Worm (Caenorhabditis elegans) whole organism, L4 larva: ENCODE data around the gene nfm-1.
A peak's percentile ranks its signal among the peaks of the same experiment; 100 is the strongest.

Source experiments
- D1046.2 ChIP-seq: fragments of 200-800 bp; sonication (Bioruptor generic); IDR thresholded peaks from 2 replicates; pipeline ENCODE4 v1.3.6; 2022; ENCODE audit warnings: missing genetic modification characterization, missing compliant biosample characterization
- F10B5.3 ChIP-seq: sonication (generic microtip); optimal IDR thresholded peaks from 2 replicates; lab custom pipeline; 2016; ENCODE audit warnings: mild to moderate bottlenecking, missing genetic modification characterization, missing compliant biosample characterization
- F26F4.8 ChIP-seq: fragments of 200-800 bp; sonication (Bioruptor generic); conservative IDR thresholded peaks from 2 replicates; pipeline ENCODE4 v1.3.6; 2022; ENCODE audit warnings: missing genetic modification characterization, missing compliant biosample characterization
- F37D6.2 ChIP-seq: sonication (generic microtip); optimal IDR thresholded peaks from 2 replicates; lab custom pipeline; 2016; ENCODE audit warnings: mild to moderate bottlenecking, missing genetic modification characterization, missing compliant biosample characterization
- F49E8.2 ChIP-seq: sonication (generic microtip); optimal IDR thresholded peaks from 2 replicates; lab custom pipeline; 2016; ENCODE audit warnings: missing compliant biosample characterization, mild to moderate bottlenecking, missing genetic modification characterization, borderline replicate concordance
- R02D3.7 ChIP-seq: fragments of 150-350 bp; sonication (generic microtip); optimal IDR thresholded peaks from 3 replicates; lab custom pipeline; 2014; ENCODE audit warnings: missing biosample characterization, missing genetic modification characterization
- T20F7.1 ChIP-seq: fragments of 200-800 bp; sonication (Bioruptor generic); optimal IDR thresholded peaks from 2 replicates; lab custom pipeline; 2018; ENCODE audit warnings: mild to moderate bottlenecking, missing genetic modification characterization, missing compliant biosample characterization
- Y105C5A.15 ChIP-seq: fragments of 200-800 bp; sonication (Bioruptor generic); IDR thresholded peaks from 2 replicates; pipeline ENCODE4 v1.3.6; 2022; ENCODE audit warnings: missing genetic modification characterization, missing compliant biosample characterization
- Y5F2A.4 ChIP-seq: fragments of 200-800 bp; sonication (Bioruptor generic); optimal IDR thresholded peaks from 2 replicates; lab custom pipeline; 2018; ENCODE audit warnings: mild to moderate bottlenecking, missing genetic modification characterization, missing compliant biosample characterization
- ZK337.2 ChIP-seq: fragments of 200-800 bp; sonication (Bioruptor generic); IDR thresholded peaks from 2 replicates; pipeline ENCODE4 v1.3.6; 2022; ENCODE audit warnings: missing genetic modification reagents, missing genetic modification characterization, missing compliant biosample characterization
- ZK546.5 ChIP-seq, 2 experiments: sonication (generic microtip); optimal IDR thresholded peaks; 2 replicates each; lab custom pipeline; 2017; ENCODE audit warnings: missing biosample characterization in 2 of 2, missing genetic modification characterization in 2 of 2
- aha-1 ChIP-seq: fragments of 150-350 bp; peaks from one replicate; lab custom pipeline; 2014; ENCODE audit warnings: missing biosample characterization, missing genetic modification characterization
- aly-2 ChIP-seq: sonication (generic microtip); optimal IDR thresholded peaks from 2 replicates; lab custom pipeline; 2018; ENCODE audit warnings: missing biosample characterization, missing genetic modification characterization
- ceh-20 ChIP-seq: fragments of 200-800 bp; sonication (Bioruptor generic); IDR thresholded peaks from 2 replicates; pipeline ENCODE4 v1.3.6; 2022; ENCODE audit warnings: missing genetic modification reagents, missing genetic modification characterization, missing compliant biosample characterization
- ceh-28 ChIP-seq: fragments of 150-350 bp; optimal IDR thresholded peaks from 2 replicates; lab custom pipeline; 2014; ENCODE audit warnings: missing biosample characterization, missing genetic modification reagents, missing genetic modification characterization
- daf-12 ChIP-seq: fragments of 150-350 bp; optimal IDR thresholded peaks from 2 replicates; lab custom pipeline; 2014; ENCODE audit warnings: missing biosample characterization, missing genetic modification reagents, missing genetic modification characterization
- daf-16 ChIP-seq, 3 experiments: sonication (generic microtip); optimal IDR thresholded peaks; 2 replicates each; lab custom pipeline; 2016 to 2017; ENCODE audit warnings: missing genetic modification characterization in 3 of 3, missing genetic modification reagents in 3 of 3, mild to moderate bottlenecking in 2 of 3, missing compliant biosample characterization in 2 of 3, missing biosample characterization in 1 of 3, moderate library complexity in 1 of 3
- daf-8 ChIP-seq: fragments of 200-800 bp; sonication (Bioruptor generic); IDR thresholded peaks from 2 replicates; pipeline ENCODE4 v1.3.6; 2022; ENCODE audit warnings: missing genetic modification characterization, missing compliant biosample characterization
- dmd-6 ChIP-seq: fragments of 200-800 bp; sonication (Bioruptor generic); IDR thresholded peaks from 2 replicates; pipeline ENCODE4 v1.3.6; 2022; ENCODE audit warnings: missing genetic modification reagents, missing genetic modification characterization, missing compliant biosample characterization
- duxl-1 ChIP-seq: sonication (generic microtip); optimal IDR thresholded peaks from 2 replicates; lab custom pipeline; 2016; ENCODE audit warnings: mild to moderate bottlenecking, missing genetic modification characterization, moderate library complexity, missing compliant biosample characterization; ENCODE audit not compliant: poor library complexity
- dve-1 ChIP-seq: sonication (generic microtip); optimal IDR thresholded peaks from 2 replicates; lab custom pipeline; 2017; ENCODE audit warnings: antibody characterized with exemption, mild to moderate bottlenecking, missing genetic modification characterization, missing compliant biosample characterization; ENCODE audit not compliant: insufficient read depth
- egl-43 ChIP-seq: fragments of 200-800 bp; sonication (Bioruptor generic); IDR thresholded peaks from 2 replicates; pipeline ENCODE4 v1.3.6; 2022; ENCODE audit warnings: missing genetic modification reagents, missing genetic modification characterization, missing compliant biosample characterization
- fos-1 ChIP-seq: fragments of 150-350 bp; optimal IDR thresholded peaks from 2 replicates; lab custom pipeline; 2014; ENCODE audit warnings: missing biosample characterization, missing genetic modification characterization
- gei-8 ChIP-seq: fragments of 200-800 bp; sonication (Bioruptor generic); optimal IDR thresholded peaks from 2 replicates; lab custom pipeline; 2018; ENCODE audit warnings: mild to moderate bottlenecking, missing genetic modification characterization, missing compliant biosample characterization
- hif-1 ChIP-seq, 2 experiments: sonication (generic microtip); optimal IDR thresholded peaks; 2 replicates each; lab custom pipeline; 2016 to 2017; ENCODE audit warnings: missing compliant biosample characterization in 2 of 2, missing genetic modification characterization in 2 of 2, missing genetic modification reagents in 2 of 2, missing genotype in 2 of 2, mild to moderate bottlenecking in 1 of 2
- hmg-1.1 ChIP-seq: fragments of 200-800 bp; sonication (Bioruptor generic); IDR thresholded peaks from 2 replicates; pipeline ENCODE4 v1.3.6; 2022; ENCODE audit warnings: missing genetic modification reagents, missing genetic modification characterization, missing compliant biosample characterization
- lin-13 ChIP-seq: fragments of 150-350 bp; optimal IDR thresholded peaks from 2 replicates; lab custom pipeline; 2014; ENCODE audit warnings: missing biosample characterization, missing genetic modification reagents, missing genetic modification characterization
- lin-38 ChIP-seq: fragments of 200-800 bp; sonication (Bioruptor generic); IDR thresholded peaks from 2 replicates; pipeline ENCODE4 v1.3.6; 2022; ENCODE audit warnings: missing genetic modification reagents, missing genetic modification characterization, missing compliant biosample characterization
- lir-3 ChIP-seq: sonication (generic microtip); optimal IDR thresholded peaks from 2 replicates; lab custom pipeline; 2016; ENCODE audit warnings: mild to moderate bottlenecking, missing genetic modification characterization, missing compliant biosample characterization
- lsy-2 ChIP-seq, 2 experiments: fragments of 150-350 bp in 1 of 2; sonication (generic microtip) in 1 of 2; optimal IDR thresholded peaks; 2 replicates each; lab custom pipeline; 2014 to 2017; ENCODE audit warnings: missing biosample characterization in 2 of 2, missing genetic modification characterization in 2 of 2
- madf-9 ChIP-seq: fragments of 200-800 bp; sonication (Bioruptor generic); conservative IDR thresholded peaks from 2 replicates; pipeline ENCODE4 v1.3.6; 2022; ENCODE audit warnings: missing genetic modification reagents, missing genetic modification characterization, missing compliant biosample characterization
- mdl-1 ChIP-seq, 2 experiments: fragments of 150-350 bp in 1 of 2; sonication (generic microtip) in 1 of 2; optimal IDR thresholded peaks; 2 replicates each; lab custom pipeline; 2014 to 2017; ENCODE audit warnings: missing biosample characterization in 2 of 2, missing genetic modification characterization in 2 of 2
- mdt-29 ChIP-seq: fragments of 200-800 bp; sonication (Bioruptor generic); IDR thresholded peaks from 2 replicates; pipeline ENCODE4 v1.3.6; 2022; ENCODE audit warnings: missing genetic modification reagents, missing genetic modification characterization, missing compliant biosample characterization
- mxl-3 ChIP-seq: fragments of 200-800 bp; sonication (Bioruptor generic); optimal IDR thresholded peaks from 2 replicates; lab custom pipeline; 2018; ENCODE audit warnings: mild to moderate bottlenecking, missing genetic modification characterization, missing compliant biosample characterization
- nhr-10 ChIP-seq: fragments of 150-350 bp; optimal IDR thresholded peaks from 2 replicates; lab custom pipeline; 2014; ENCODE audit warnings: missing biosample characterization, missing genetic modification characterization
- nhr-237 ChIP-seq: sonication (generic microtip); optimal IDR thresholded peaks from 2 replicates; lab custom pipeline; 2017; ENCODE audit warnings: missing biosample characterization, missing genetic modification characterization
- nhr-25 ChIP-seq: sonication (generic microtip); optimal IDR thresholded peaks from 2 replicates; lab custom pipeline; 2017; ENCODE audit warnings: missing genetic modification characterization, mild to moderate bottlenecking, missing compliant biosample characterization, antibody characterized with exemption, moderate library complexity, borderline replicate concordance; ENCODE audit not compliant: insufficient read depth
- pha-4 ChIP-seq, 2 experiments: fragments of 150-350 bp in 1 of 2; fragments of 200-800 bp in 1 of 2; sonication (Bioruptor generic) in 1 of 2; IDR thresholded peaks in 1 of 2; optimal IDR thresholded peaks in 1 of 2; 2 replicates each; pipeline versions ENCODE4 v1.3.6 to Lab custom; 2014 to 2022; ENCODE audit warnings: missing genetic modification characterization in 2 of 2, missing genetic modification reagents in 2 of 2, missing biosample characterization in 1 of 2, missing compliant biosample characterization in 1 of 2
- php-3 ChIP-seq: fragments of 200-800 bp; sonication (Bioruptor generic); IDR thresholded peaks from 2 replicates; pipeline ENCODE4 v1.3.6; 2022; ENCODE audit warnings: missing genetic modification reagents, missing genetic modification characterization, missing compliant biosample characterization
- pqm-1 ChIP-seq: sonication (generic microtip); optimal IDR thresholded peaks from 2 replicates; lab custom pipeline; 2017; ENCODE audit warnings: missing biosample characterization, missing genetic modification characterization
- saeg-2 ChIP-seq: fragments of 200-800 bp; sonication (Bioruptor generic); IDR thresholded peaks from 2 replicates; pipeline ENCODE4 v1.3.6; 2022; ENCODE audit warnings: missing genetic modification reagents, missing genetic modification characterization, missing compliant biosample characterization
- sdz-12 ChIP-seq: fragments of 200-800 bp; sonication (Bioruptor generic); optimal IDR thresholded peaks from 2 replicates; lab custom pipeline; 2018; ENCODE audit warnings: mild to moderate bottlenecking, missing genetic modification characterization, missing compliant biosample characterization
- snpc-4 ChIP-seq: fragments of 150-350 bp; optimal IDR thresholded peaks from 2 replicates; lab custom pipeline; 2014; ENCODE audit warnings: missing biosample characterization, missing genetic modification characterization
- spr-1 ChIP-seq: sonication (generic microtip); optimal IDR thresholded peaks from 2 replicates; lab custom pipeline; 2016; ENCODE audit warnings: mild to moderate bottlenecking, missing genetic modification characterization, missing compliant biosample characterization
- spr-3 ChIP-seq: fragments of 200-800 bp; sonication (Bioruptor generic); optimal IDR thresholded peaks from 2 replicates; lab custom pipeline; 2018; ENCODE audit warnings: mild to moderate bottlenecking, missing genetic modification characterization, missing compliant biosample characterization
- tag-97 ChIP-seq: fragments of 200-800 bp; sonication (Bioruptor generic); IDR thresholded peaks from 2 replicates; pipeline ENCODE4 v1.3.6; 2022; ENCODE audit warnings: missing genetic modification characterization, missing compliant biosample characterization
- unc-39 ChIP-seq: sonication (generic microtip); optimal IDR thresholded peaks from 2 replicates; lab custom pipeline; 2017; ENCODE audit warnings: missing biosample characterization, missing genetic modification characterization

nfm-1 gene

ce11 chrIII:6158642-6159475, at the start of gene nfm-1 (continued):
- no peak for TF ChIP-seq F37D6.2 (tag; lab: Kevin White, UChicago)
- peak; percentile 69 for TF ChIP-seq spr-3 (GFP tag; lab: Kevin White, UChicago)
- peak; percentile 39 for TF ChIP-seq F49E8.2 (tag; lab: Kevin White, UChicago)
- TF ChIP-seq unc-39: no peak
- peak; percentile 14; the same call in 1 of the 2 replicates for TF ChIP-seq ceh-20 (GFP tag; lab: Robert Waterston, UW)
- TF ChIP-seq dve-1 (tag; lab: Kevin White, UChicago): peak; percentile 74
- TF ChIP-seq spr-1 (tag; lab: Kevin White, UChicago): peak; percentile 67
- TF ChIP-seq ZK546.5 (tag; optimal IDR thresholded peaks at IDR 0.05; lab: Kevin White, UChicago): no peak
- peak; percentile 32 for TF ChIP-seq Y5F2A.4 (GFP tag; lab: Kevin White, UChicago)
- TF ChIP-seq daf-12 (tag; lab: Kevin White, UChicago): no peak
- peak; percentile 85; the same call in 1 of the 2 replicates for TF ChIP-seq D1046.2 (GFP tag; lab: Robert Waterston, UW)
- TF ChIP-seq mdl-1 (tag; optimal IDR thresholded peaks at IDR 0.05; lab: Kevin White, UChicago): peak in 1 of 2 experiments; percentile 44
- peak; percentile 5 to 63 for TF ChIP-seq daf-16 (GFP tag; optimal IDR thresholded peaks at IDR 0.05; lab: Kevin White, UChicago)
- TF ChIP-seq daf-16 (tag; optimal IDR thresholded peaks at IDR 0.05; lab: Kevin White, UChicago): peak; percentile 90
- TF ChIP-seq dmd-6 (GFP tag; lab: Robert Waterston, UW): peak; percentile 87
- TF ChIP-seq hif-1 (tag; optimal IDR thresholded peaks at IDR 0.05; lab: Kevin White, UChicago): peak in 1 of 2 experiments; percentile 53
- peak; percentile 72; the same call in 1 of the 2 replicates for TF ChIP-seq pha-4 (GFP tag; IDR thresholded peaks at IDR 0.05; lab: Robert Waterston, UW)
- TF ChIP-seq pha-4 (tag; optimal IDR thresholded peaks at IDR 0.05; lab: Kevin White, UChicago): no peak
- TF ChIP-seq aha-1 (tag; lab: Kevin White, UChicago): peak; percentile 59
- peak; percentile 54 for TF ChIP-seq lin-13 (GFP tag; lab: Kevin White, UChicago)
- TF ChIP-seq saeg-2: peak; percentile 80
- TF ChIP-seq lir-3 (tag; lab: Kevin White, UChicago): peak; percentile 8
- TF ChIP-seq fos-1 (tag; lab: Kevin White, UChicago): no peak
- peak; percentile 70; the same call in 1 of the 2 replicates for TF ChIP-seq Y105C5A.15 (GFP tag; lab: Robert Waterston, UW)
- TF ChIP-seq nhr-237 (tag; lab: Kevin White, UChicago): no peak
- TF ChIP-seq php-3 (GFP tag; lab: Robert Waterston, UW): peak; percentile 73
- peak; percentile 88 for TF ChIP-seq F26F4.8 (GFP tag; lab: Robert Waterston, UW)
- TF ChIP-seq nhr-25 (tag; lab: Kevin White, UChicago): peak; percentile 30
- peak; percentile 76 for TF ChIP-seq lin-38 (GFP tag; lab: Robert Waterston, UW)
- no peak for TF ChIP-seq R02D3.7 (tag; lab: Kevin White, UChicago)
- no peak for TF ChIP-seq F10B5.3 (tag; lab: Kevin White, UChicago)
- no peak for TF ChIP-seq ZK337.2 (GFP tag; lab: Robert Waterston, UW)
- peak; percentile 85 for TF ChIP-seq pqm-1 (tag; lab: Kevin White, UChicago)
- peak; percentile 16 for TF ChIP-seq nhr-10 (tag; lab: Kevin White, UChicago)
- TF ChIP-seq egl-43 (GFP tag; lab: Robert Waterston, UW): peak; percentile 93
- TF ChIP-seq T20F7.1: peak; percentile 65
- no peak for TF ChIP-seq snpc-4 (tag; lab: Kevin White, UChicago)
- TF ChIP-seq lsy-2 (tag; optimal IDR thresholded peaks at IDR 0.05; lab: Kevin White, UChicago): peak in 1 of 2 experiments; percentile 63
- no peak for TF ChIP-seq ceh-28 (tag; lab: Kevin White, UChicago)
- peak; percentile 86 for TF ChIP-seq hmg-1.1
- no peak for TF ChIP-seq tag-97
- peak; percentile 71 for TF ChIP-seq madf-9 (GFP tag; lab: Robert Waterston, UW)
- 0 out of 2 replicates have a peak, but pooled peaks have one; percentile 52 for TF ChIP-seq daf-8 (GFP tag; lab: Robert Waterston, UW)
- TF ChIP-seq duxl-1 (tag; lab: Kevin White, UChicago): peak; percentile 24
- TF ChIP-seq mxl-3 (GFP tag; lab: Kevin White, UChicago): peak; percentile 19
- TF ChIP-seq aly-2 (tag; lab: Kevin White, UChicago): no peak
- peak; percentile 65 for TF ChIP-seq gei-8
- peak; percentile 65 for TF ChIP-seq sdz-12 (GFP tag; lab: Kevin White, UChicago)
- TF ChIP-seq mdt-29 (GFP tag; lab: Robert Waterston, UW): peak; percentile 79
